Worm (Caenorhabditis elegans) whole organism, late embryonic: ENCODE results near the gene skr-9.
"Not testable (repeated sequence)": the region's sequence is repeated elsewhere in the genome, so short reads cannot be mapped to it uniquely, and the experiment has no call there.

Source experiments
- C38D4.7 ChIP-seq: fragments of 200-800 bp; sonication (Bioruptor generic); optimal IDR thresholded peaks from 2 replicates; lab custom pipeline; 2018; ENCODE audit warnings: mild to moderate bottlenecking, missing genetic modification characterization, moderate library complexity, missing compliant biosample characterization
- ahr-1 ChIP-seq: sonication (generic microtip); optimal IDR thresholded peaks from 2 replicates; lab custom pipeline; 2016; ENCODE audit warnings: missing genetic modification characterization, missing compliant biosample characterization
- ceh-14 ChIP-seq: sonication (generic microtip); optimal IDR thresholded peaks from 2 replicates; lab custom pipeline; 2016; ENCODE audit warnings: missing genotype, missing genetic modification characterization, missing compliant biosample characterization
- ceh-18 ChIP-seq: sonication (generic microtip); optimal IDR thresholded peaks from 2 replicates; lab custom pipeline; 2016; ENCODE audit warnings: missing genetic modification characterization, missing compliant biosample characterization
- ceh-2 ChIP-seq: sonication (generic microtip); optimal IDR thresholded peaks from 2 replicates; lab custom pipeline; 2016; ENCODE audit warnings: missing genotype, missing genetic modification characterization, missing compliant biosample characterization
- ceh-22 ChIP-seq: sonication (generic microtip); optimal IDR thresholded peaks from 2 replicates; lab custom pipeline; 2017; ENCODE audit warnings: missing biosample characterization, missing genetic modification characterization
- ceh-24 ChIP-seq: sonication (generic microtip); optimal IDR thresholded peaks from 2 replicates; lab custom pipeline; 2016; ENCODE audit warnings: mild to moderate bottlenecking, missing genetic modification characterization, missing compliant biosample characterization
- ceh-30 ChIP-seq: fragments of 150-350 bp; optimal IDR thresholded peaks from 2 replicates; lab custom pipeline; 2014; ENCODE audit warnings: missing biosample characterization, missing genetic modification characterization
- ceh-45 ChIP-seq: fragments of 200-800 bp; sonication (Bioruptor generic); IDR thresholded peaks from 2 replicates; pipeline ENCODE4 v1.3.6; 2022; ENCODE audit warnings: missing genetic modification reagents, missing genetic modification characterization, missing compliant biosample characterization
- ceh-9 ChIP-seq: sonication (generic microtip); optimal IDR thresholded peaks from 2 replicates; lab custom pipeline; 2016; ENCODE audit warnings: mild to moderate bottlenecking, missing genetic modification characterization, inconsistent platforms, missing compliant biosample characterization
- dmd-4 ChIP-seq: sonication (generic microtip); optimal IDR thresholded peaks from 2 replicates; lab custom pipeline; 2016; ENCODE audit warnings: borderline replicate concordance, missing genetic modification characterization, missing compliant biosample characterization
- dve-1 ChIP-seq: sonication (generic microtip); optimal IDR thresholded peaks from 2 replicates; lab custom pipeline; 2017; ENCODE audit warnings: antibody characterized with exemption, mild to moderate bottlenecking, missing genetic modification characterization, missing compliant biosample characterization
- elt-2 ChIP-seq: sonication (generic microtip); optimal IDR thresholded peaks from 2 replicates; lab custom pipeline; 2016; ENCODE audit warnings: missing genetic modification reagents, missing genetic modification characterization, missing compliant biosample characterization
- ets-4 ChIP-seq: sonication (generic microtip); optimal IDR thresholded peaks from 2 replicates; lab custom pipeline; 2016; ENCODE audit warnings: missing genetic modification characterization, missing compliant biosample characterization
- eyg-1 ChIP-seq: sonication (generic microtip); optimal IDR thresholded peaks from 2 replicates; lab custom pipeline; 2016; ENCODE audit warnings: missing genotype, missing genetic modification characterization, missing compliant biosample characterization
- fkh-6 ChIP-seq: sonication (generic microtip); optimal IDR thresholded peaks from 2 replicates; lab custom pipeline; 2016; ENCODE audit warnings: missing genetic modification characterization, missing compliant biosample characterization
- gmeb-2 ChIP-seq: sonication (generic microtip); optimal IDR thresholded peaks from 2 replicates; lab custom pipeline; 2016; ENCODE audit warnings: missing genetic modification characterization, inconsistent platforms, missing compliant biosample characterization
- hlh-15 ChIP-seq: sonication (generic microtip); optimal IDR thresholded peaks from 2 replicates; lab custom pipeline; 2016; ENCODE audit warnings: missing genetic modification characterization, missing compliant biosample characterization
- hlh-6 ChIP-seq: sonication (generic microtip); optimal IDR thresholded peaks from 2 replicates; lab custom pipeline; 2016; ENCODE audit warnings: missing genotype, missing genetic modification characterization, missing compliant biosample characterization
- lim-6 ChIP-seq: sonication (generic microtip); optimal IDR thresholded peaks from 2 replicates; lab custom pipeline; 2016; ENCODE audit warnings: missing genetic modification characterization, missing compliant biosample characterization
- lin-11 ChIP-seq: fragments of 200-800 bp; sonication (Bioruptor generic); optimal IDR thresholded peaks from 2 replicates; lab custom pipeline; 2018; ENCODE audit warnings: mild to moderate bottlenecking, missing genetic modification characterization, missing compliant biosample characterization
- mec-3 ChIP-seq: sonication (generic microtip); optimal IDR thresholded peaks from 2 replicates; lab custom pipeline; 2016; ENCODE audit warnings: borderline replicate concordance, missing genetic modification characterization, missing compliant biosample characterization
- nhr-232 ChIP-seq: sonication (generic microtip); optimal IDR thresholded peaks from 2 replicates; lab custom pipeline; 2016; ENCODE audit warnings: missing genetic modification characterization, missing compliant biosample characterization
- pat-9 ChIP-seq: fragments of 200-800 bp; sonication (Bioruptor generic); optimal IDR thresholded peaks from 2 replicates; lab custom pipeline; 2018; ENCODE audit warnings: mild to moderate bottlenecking, missing genetic modification characterization, moderate library complexity, missing compliant biosample characterization
- pax-1 ChIP-seq: fragments of 150-350 bp; optimal IDR thresholded peaks from 2 replicates; lab custom pipeline; 2014; ENCODE audit warnings: missing biosample characterization, missing genetic modification characterization
- pha-4 ChIP-seq: fragments of 150-350 bp; optimal IDR thresholded peaks from 2 replicates; lab custom pipeline; 2018; ENCODE audit warnings: missing biosample characterization, missing genetic modification reagents, missing genetic modification characterization
- rnt-1 ChIP-seq: sonication (generic microtip); optimal IDR thresholded peaks from 2 replicates; lab custom pipeline; 2016; ENCODE audit warnings: missing genetic modification characterization, missing compliant biosample characterization
- sox-2 ChIP-seq: fragments of 200-800 bp; sonication (Bioruptor generic); IDR thresholded peaks from 2 replicates; pipeline ENCODE4 v1.3.6; 2022; ENCODE audit warnings: missing genetic modification reagents, missing genetic modification characterization, missing compliant biosample characterization
- sox-4 ChIP-seq: sonication (generic microtip); optimal IDR thresholded peaks from 2 replicates; lab custom pipeline; 2017; ENCODE audit warnings: mild to moderate bottlenecking, missing genetic modification characterization, inconsistent platforms, missing compliant biosample characterization
- tbx-2 ChIP-seq: sonication (generic microtip); optimal IDR thresholded peaks from 2 replicates; lab custom pipeline; 2016; ENCODE audit warnings: missing genetic modification characterization, missing compliant biosample characterization
- unc-3 ChIP-seq, 2 experiments: fragments of 200-800 bp in 1 of 2; sonication (Bioruptor generic) in 1 of 2; sonication (generic microtip) in 1 of 2; conservative IDR thresholded peaks in 1 of 2; optimal IDR thresholded peaks in 1 of 2; 2 replicates each; pipeline versions ENCODE4 v1.3.6 to Lab custom; 2016 to 2022; ENCODE audit warnings: missing compliant biosample characterization in 2 of 2, missing genetic modification characterization in 2 of 2, missing genetic modification reagents in 1 of 2
- unc-42 ChIP-seq: sonication (generic microtip); optimal IDR thresholded peaks from 2 replicates; lab custom pipeline; 2016; ENCODE audit warnings: missing genotype, missing genetic modification characterization, missing compliant biosample characterization
- unc-55 ChIP-seq: sonication (generic microtip); optimal IDR thresholded peaks from 2 replicates; lab custom pipeline; 2017; ENCODE audit warnings: missing biosample characterization, missing genetic modification reagents, missing genetic modification characterization
- unc-86 ChIP-seq: sonication (generic microtip); optimal IDR thresholded peaks from 2 replicates; lab custom pipeline; 2016; ENCODE audit warnings: missing genetic modification characterization, missing compliant biosample characterization

skr-9 gene

ce11 chrIV:17150418-17150817, 13.0 kb upstream of the skr-9 start:
- TF ChIP-seq unc-55 (GFP tag; lab: Kevin White, UChicago), result no peak

DNA sequence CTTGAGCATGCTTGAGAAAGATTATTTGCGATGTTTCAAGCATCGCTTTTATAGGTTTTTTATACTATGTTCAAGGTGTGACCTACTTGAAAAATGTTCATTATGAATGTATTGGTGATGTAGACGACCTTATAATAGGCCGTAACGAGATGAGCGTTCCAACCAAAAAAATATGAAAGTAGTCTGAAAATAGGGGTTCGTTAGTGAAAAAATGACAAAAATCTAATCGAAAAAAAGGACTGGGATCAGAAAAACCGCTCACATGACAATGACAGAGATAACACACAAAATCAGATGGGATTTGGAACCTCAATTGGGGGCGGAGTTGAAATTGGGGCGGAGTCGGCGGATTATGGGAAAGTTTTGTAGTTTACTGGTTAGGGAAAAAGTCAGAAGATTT, 12.5 kb upstream of the skr-9 start, which contains the start of gene Y116A8C.40:
TSS of gene Y116A8C.40 (minus strand) at position 101 of the 400 bp plus-strand sequence.
- no peak for TF ChIP-seq gmeb-2

DNA sequence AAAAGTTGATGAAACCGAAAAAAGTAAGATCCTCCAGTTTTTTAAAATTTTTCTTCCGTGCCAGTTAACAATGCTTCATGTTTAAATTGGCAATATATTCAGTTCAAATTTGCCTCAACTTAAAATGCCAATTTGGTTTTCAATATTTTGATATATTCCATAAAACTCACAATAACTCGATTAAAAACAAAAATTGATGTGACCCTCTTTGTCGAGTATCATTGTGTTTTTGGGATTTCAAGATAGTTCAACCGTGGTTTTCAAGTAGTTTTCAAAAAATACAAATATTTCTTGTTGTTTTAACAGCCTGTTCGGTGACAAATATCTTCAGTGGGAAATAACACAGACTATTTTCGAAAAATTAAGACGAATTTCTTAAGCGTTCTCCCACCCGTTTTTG, 10.4 kb upstream of the skr-9 start:
- TF ChIP-seq C38D4.7 (GFP tag; lab: Kevin White, UChicago) (no peak), mec-3 (tag; lab: Kevin White, UChicago) (no peak), ceh-14 (tag; lab: Kevin White, UChicago) (no peak)
- TF ChIP-seq, all 69 proteins: peak for 0

DNA sequence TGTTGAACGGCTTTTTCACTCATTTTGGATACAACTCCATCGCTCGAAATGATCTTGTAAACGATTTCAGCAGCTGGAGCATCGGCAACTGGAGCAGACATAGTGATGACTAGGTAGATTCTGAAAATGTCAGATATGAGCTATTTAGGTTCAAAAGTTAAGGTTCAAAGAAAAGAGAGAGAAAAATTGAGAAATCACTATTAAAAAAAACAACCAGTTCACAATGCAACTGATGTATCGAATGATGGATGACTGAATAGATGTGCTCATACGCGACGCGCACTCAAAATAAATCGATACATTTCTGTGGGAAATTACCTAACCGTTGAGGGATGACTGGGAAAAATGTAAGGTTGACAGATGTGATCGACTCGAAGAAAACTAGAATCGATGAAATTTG, 858 bp upstream of the skr-9 start, which contains the start of gene skr-13:
TSS of gene skr-13 (minus strand) at position 101 of the 400 bp plus-strand sequence.
- no peak for TF ChIP-seq fkh-6 (tag; lab: Kevin White, UChicago)
- no peak for TF ChIP-seq sox-4 (tag; lab: Kevin White, UChicago)
- TF ChIP-seq ceh-30 (tag; lab: Kevin White, UChicago), result no peak
- TF ChIP-seq dve-1 (tag; lab: Kevin White, UChicago), result no peak
- TF ChIP-seq dmd-4, result no peak
- no peak for TF ChIP-seq ceh-24 (tag; lab: Kevin White, UChicago)
- no peak for TF ChIP-seq pha-4 (tag; lab: Kevin White, UChicago)
- no peak for TF ChIP-seq rnt-1 (tag; lab: Kevin White, UChicago)
- TF ChIP-seq ahr-1 (tag; lab: Kevin White, UChicago), result no peak
- no peak for TF ChIP-seq unc-86 (tag; lab: Kevin White, UChicago)

DNA sequence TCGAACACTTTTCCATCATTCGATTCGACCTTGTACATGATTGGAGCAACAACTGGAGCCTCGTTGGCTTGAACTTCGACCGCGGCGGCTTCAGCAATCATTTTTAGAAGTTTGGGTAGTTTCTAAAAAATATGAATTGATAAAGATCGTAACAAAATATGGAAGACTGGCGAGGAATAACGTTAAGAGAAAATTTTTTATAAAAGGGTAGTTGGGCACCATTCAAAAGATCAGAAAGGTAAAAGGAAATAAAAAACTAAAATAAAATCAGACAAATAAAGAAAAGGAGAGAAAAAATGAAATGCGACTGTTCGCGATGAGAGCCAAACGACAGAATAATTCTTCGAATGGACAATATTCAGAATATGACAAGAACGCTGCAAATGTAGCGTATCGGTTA, 2.4 kb downstream of the skr-9 start, which contains the start of gene skr-8:
TSS of gene skr-8 (minus strand) at position 101 of the 400 bp plus-strand sequence.
- not testable (repeated sequence) for TF ChIP-seq ceh-18, hlh-15, ceh-45

DNA sequence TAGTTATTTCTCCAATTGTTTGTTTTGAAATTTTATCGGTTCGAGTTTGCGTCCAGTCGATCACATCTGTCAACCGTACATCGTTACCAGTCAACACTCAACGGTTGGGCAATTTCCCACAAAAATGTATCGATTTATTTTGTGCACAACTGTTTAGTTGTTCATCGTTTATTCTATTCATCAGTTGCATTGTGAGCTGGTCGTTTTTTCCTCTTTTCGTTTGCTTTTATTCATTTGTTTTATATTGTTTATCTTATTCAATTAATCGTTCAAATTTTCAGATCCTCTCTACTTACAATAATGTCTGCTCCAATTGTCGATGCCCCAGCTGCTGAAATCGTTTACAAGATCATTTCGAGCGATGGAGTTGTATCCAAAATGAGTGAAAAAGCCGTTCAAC, 3.6 kb downstream of the skr-9 start, which contains the start of gene skr-12:
TSS of gene skr-12 (plus strand) at position 301 of the 400 bp plus-strand sequence.
- TF ChIP-seq tbx-2 (tag; lab: Kevin White, UChicago) (no peak), sox-2 (GFP tag; lab: Robert Waterston, UW) (no peak), pax-1 (tag; lab: Kevin White, UChicago) (no peak), ets-4 (no peak), elt-2 (tag; lab: Kevin White, UChicago) (no peak), pat-9 (tag; lab: Kevin White, UChicago) (no peak), lin-11 (tag; lab: Kevin White, UChicago) (no peak), unc-3 (GFP tag; conservative IDR thresholded peaks at IDR 0.05; lab: Robert Waterston, UW) (no peak), unc-3 (tag; optimal IDR thresholded peaks at IDR 0.05; lab: Kevin White, UChicago) (no peak), unc-42 (no peak), ceh-9 (tag; lab: Kevin White, UChicago) (no peak), ceh-2 (tag; lab: Kevin White, UChicago) (no peak), lim-6 (tag; lab: Kevin White, UChicago) (no peak), hlh-6 (tag; lab: Kevin White, UChicago) (no peak), eyg-1 (no peak), nhr-232 (tag; lab: Kevin White, UChicago) (no peak), ceh-22 (tag; lab: Kevin White, UChicago) (no peak), hlh-15 (no peak), ceh-30 (tag; lab: Kevin White, UChicago) (no peak)
